Fruit fly (Drosophila melanogaster) whole organism, embryonic: ENCODE data around the gene BNIP3.

Experiments
- Atf3 ChIP-seq: fragments of 200-800 bp; sonication (Bioruptor generic); optimal IDR thresholded peaks from 3 replicates; lab custom pipeline; 2016; ENCODE audit warnings: missing biosample characterization, missing genetic modification characterization
- Bdp1 ChIP-seq: fragments of 200-800 bp; sonication (Bioruptor generic); optimal IDR thresholded peaks from 3 replicates; lab custom pipeline; 2016; ENCODE audit warnings: missing biosample characterization, missing genetic modification characterization
- CG10267 ChIP-seq: fragments of 200-800 bp; sonication (Bioruptor generic); optimal IDR thresholded peaks from 2 replicates; lab custom pipeline; 2018; ENCODE audit warnings: missing biosample characterization, mild to moderate bottlenecking, missing genetic modification characterization, moderate library complexity
- CG11695 ChIP-seq: fragments of 200-800 bp; sonication (Bioruptor generic); IDR thresholded peaks from 3 replicates; pipeline ENCODE4 v1.3.6; 2022; ENCODE audit warnings: missing biosample characterization, missing genetic modification characterization
- CG13424 ChIP-seq: fragments of 200-800 bp; sonication (Bioruptor generic); optimal IDR thresholded peaks from 2 replicates; lab custom pipeline; 2019; ENCODE audit warnings: missing biosample characterization, mild to moderate bottlenecking, missing genetic modification characterization, moderate library complexity
- CG17361 ChIP-seq: fragments of 200-800 bp; sonication (Bioruptor generic); IDR thresholded peaks from 3 replicates; pipeline ENCODE4 v1.3.6; 2022; ENCODE audit warnings: missing biosample characterization, missing genetic modification characterization
- CG1792 ChIP-seq: fragments of 200-800 bp; sonication (Bioruptor generic); optimal IDR thresholded peaks from 2 replicates; lab custom pipeline; 2016; ENCODE audit warnings: missing biosample characterization, missing genetic modification characterization
- CG18011 ChIP-seq: fragments of 200-800 bp; sonication (Bioruptor generic); optimal IDR thresholded peaks from 2 replicates; lab custom pipeline; 2017; ENCODE audit warnings: missing biosample characterization, missing genetic modification characterization, mild to moderate bottlenecking, moderate library complexity, missing genotype
- CG2116 ChIP-seq: fragments of 200-800 bp; sonication (Bioruptor generic); optimal IDR thresholded peaks from 3 replicates; lab custom pipeline; 2018; ENCODE audit warnings: missing biosample characterization, mild to moderate bottlenecking, missing genetic modification characterization
- CG32767 ChIP-seq: fragments of 200-800 bp; sonication (Bioruptor generic); IDR thresholded peaks from 2 replicates; pipeline ENCODE4 v1.3.6; 2022; ENCODE audit warnings: missing biosample characterization, missing genetic modification characterization
- CG3407 ChIP-seq: fragments of 200-800 bp; sonication (Bioruptor generic); optimal IDR thresholded peaks from 2 replicates; lab custom pipeline; 2018; ENCODE audit warnings: missing biosample characterization, mild to moderate bottlenecking, missing genetic modification characterization
- CG8359 ChIP-seq: fragments of 200-800 bp; sonication (Bioruptor generic); optimal IDR thresholded peaks from 2 replicates; lab custom pipeline; 2017; ENCODE audit warnings: missing biosample characterization, mild to moderate bottlenecking, missing genetic modification characterization, borderline replicate concordance
- CG8944 ChIP-seq: fragments of 200-800 bp; sonication (Bioruptor generic); optimal IDR thresholded peaks from 3 replicates; lab custom pipeline; 2016; ENCODE audit warnings: missing biosample characterization, missing genetic modification characterization
- CG9437 ChIP-seq: fragments of 200-800 bp; sonication (Bioruptor generic); optimal IDR thresholded peaks from 2 replicates; lab custom pipeline; 2018; ENCODE audit warnings: missing biosample characterization, mild to moderate bottlenecking, missing genetic modification characterization
- CG9817 ChIP-seq: fragments of 200-800 bp; sonication (Bioruptor generic); optimal IDR thresholded peaks from 2 replicates; lab custom pipeline; 2018; ENCODE audit warnings: missing biosample characterization, mild to moderate bottlenecking, missing genetic modification characterization, moderate library complexity
- CG9932 ChIP-seq: fragments of 200-800 bp; sonication (Bioruptor generic); IDR thresholded peaks from 2 replicates; pipeline ENCODE4 v1.3.6; 2022; ENCODE audit warnings: missing biosample characterization, missing genetic modification characterization
- D19A ChIP-seq: fragments of 200-800 bp; optimal IDR thresholded peaks from 3 replicates; lab custom pipeline; 2019; ENCODE audit warnings: missing biosample characterization, mild to moderate bottlenecking, missing genetic modification characterization, moderate library complexity
- D19B ChIP-seq: fragments of 200-800 bp; sonication (Bioruptor generic); optimal IDR thresholded peaks from 2 replicates; lab custom pipeline; 2017; ENCODE audit warnings: missing biosample characterization, mild to moderate bottlenecking, missing genetic modification characterization
- Dp ChIP-seq: fragments of 200-800 bp; sonication (Bioruptor generic); optimal IDR thresholded peaks from 2 replicates; lab custom pipeline; 2018; ENCODE audit warnings: missing biosample characterization, mild to moderate bottlenecking, missing genetic modification characterization, moderate library complexity
- Ets97D ChIP-seq: fragments of 200-800 bp; sonication (Bioruptor generic); optimal IDR thresholded peaks from 3 replicates; lab custom pipeline; 2016; ENCODE audit warnings: missing biosample characterization, missing genetic modification characterization
- HLH3B ChIP-seq: fragments of 200-800 bp; sonication (Bioruptor generic); IDR thresholded peaks from 2 replicates; pipeline ENCODE4 v1.3.6; 2022; ENCODE audit warnings: missing biosample characterization, missing genetic modification characterization
- Hey ChIP-seq: fragments of 200-800 bp; sonication (Bioruptor generic); optimal IDR thresholded peaks from 3 replicates; lab custom pipeline; 2018; ENCODE audit warnings: missing biosample characterization, mild to moderate bottlenecking, missing genetic modification characterization
- HmgD ChIP-seq: fragments of 200-800 bp; sonication (Bioruptor generic); optimal IDR thresholded peaks from 3 replicates; lab custom pipeline; 2016; ENCODE audit warnings: missing biosample characterization, missing genetic modification characterization
- MESR4 ChIP-seq: fragments of 200-800 bp; sonication (Bioruptor generic); optimal IDR thresholded peaks from 2 replicates; lab custom pipeline; 2018; ENCODE audit warnings: missing biosample characterization, mild to moderate bottlenecking, missing genetic modification characterization, moderate library complexity
- Med ChIP-seq: fragments of 200-800 bp; sonication (Bioruptor generic); peaks from one replicate; lab custom pipeline; 2016; ENCODE audit warnings: missing biosample characterization, missing genetic modification characterization, mild to moderate bottlenecking, inconsistent platforms, moderate library complexity
- NfI ChIP-seq: fragments of 200-800 bp; sonication (Bioruptor generic); optimal IDR thresholded peaks from 3 replicates; lab custom pipeline; 2018; ENCODE audit warnings: missing biosample characterization, mild to moderate bottlenecking, missing genetic modification characterization, moderate library complexity
- PHDP ChIP-seq: fragments of 200-800 bp; sonication (Bioruptor generic); optimal IDR thresholded peaks from 3 replicates; lab custom pipeline; 2018; ENCODE audit warnings: missing biosample characterization, mild to moderate bottlenecking, missing genetic modification characterization, moderate library complexity
- Pdp1 ChIP-seq, 2 experiments: fragments of 200-800 bp; sonication (Bioruptor generic); optimal IDR thresholded peaks; 3 replicates each; lab custom pipeline; 2016; ENCODE audit warnings: missing biosample characterization in 2 of 2, missing genetic modification characterization in 2 of 2, mild to moderate bottlenecking in 1 of 2, moderate library complexity in 1 of 2
- cad ChIP-seq: fragments of >200 bp; optimal IDR thresholded peaks from 2 replicates; lab custom pipeline; 2017; ENCODE audit warnings: missing biosample characterization, missing genetic modification characterization
- cg ChIP-seq: fragments of 200-800 bp; sonication (Bioruptor generic); optimal IDR thresholded peaks from 3 replicates; lab custom pipeline; 2019; ENCODE audit warnings: missing biosample characterization, mild to moderate bottlenecking, missing genetic modification characterization, moderate library complexity
- chinmo ChIP-seq: fragments of 200-800 bp; sonication (Bioruptor generic); IDR thresholded peaks from 4 replicates; pipeline ENCODE4 v1.3.6; 2022; ENCODE audit warnings: missing biosample characterization, missing genetic modification characterization; ENCODE audit not compliant: partially characterized antibody
- cwo ChIP-seq: fragments of 200-800 bp; sonication (Bioruptor generic); optimal IDR thresholded peaks from 3 replicates; lab custom pipeline; 2017; ENCODE audit warnings: missing biosample characterization, missing genetic modification characterization, mild to moderate bottlenecking, moderate library complexity, missing genetic modification reagents
- en ChIP-seq: fragments of 200-800 bp; sonication (Bioruptor generic); optimal IDR thresholded peaks from 2 replicates; lab custom pipeline; 2016; ENCODE audit warnings: missing biosample characterization, missing genetic modification characterization
- fd3F ChIP-seq: fragments of 200-800 bp; sonication (Bioruptor generic); optimal IDR thresholded peaks from 2 replicates; lab custom pipeline; 2018; ENCODE audit warnings: missing biosample characterization, mild to moderate bottlenecking, missing genetic modification characterization, moderate library complexity
- ftz-f1 ChIP-seq: fragments of 200-800 bp; sonication (Bioruptor generic); optimal IDR thresholded peaks from 2 replicates; lab custom pipeline; 2016; ENCODE audit warnings: missing biosample characterization, missing genetic modification characterization
- ham ChIP-seq: fragments of 200-800 bp; sonication (Bioruptor generic); IDR thresholded peaks from 2 replicates; pipeline ENCODE4 v1.3.6; 2022; ENCODE audit warnings: missing biosample characterization, missing genetic modification characterization
- hb ChIP-seq: fragments of 200-800 bp; sonication (Bioruptor generic); IDR thresholded peaks from 3 replicates; pipeline ENCODE4 v1.3.6; 2022; ENCODE audit warnings: missing biosample characterization, missing genetic modification characterization; ENCODE audit not compliant: partially characterized antibody
- lilli ChIP-seq: fragments of 200-800 bp; sonication (Bioruptor generic); optimal IDR thresholded peaks from 3 replicates; lab custom pipeline; 2016; ENCODE audit warnings: missing biosample characterization, missing genetic modification characterization
- nerfin-1 ChIP-seq: fragments of 200-800 bp; sonication (Bioruptor generic); optimal IDR thresholded peaks from 3 replicates; lab custom pipeline; 2019; ENCODE audit warnings: missing biosample characterization, mild to moderate bottlenecking, missing genetic modification characterization, moderate library complexity
- pb ChIP-seq: fragments of 200-800 bp; sonication (Bioruptor generic); optimal IDR thresholded peaks from 3 replicates; lab custom pipeline; 2016; ENCODE audit warnings: missing biosample characterization, missing genetic modification characterization
- peb ChIP-seq: fragments of 200-800 bp; sonication (Bioruptor generic); IDR thresholded peaks from 2 replicates; pipeline ENCODE4 v1.3.6; 2022; ENCODE audit warnings: missing biosample characterization, missing genetic modification characterization
- pros ChIP-seq: fragments of 200-800 bp; sonication (Bioruptor generic); optimal IDR thresholded peaks from 3 replicates; lab custom pipeline; 2019; ENCODE audit warnings: missing biosample characterization, mild to moderate bottlenecking, missing genetic modification characterization, moderate library complexity
- psq ChIP-seq: fragments of 200-800 bp; sonication (Bioruptor generic); optimal IDR thresholded peaks from 2 replicates; lab custom pipeline; 2017; ENCODE audit warnings: missing biosample characterization, missing genetic modification characterization
- pzg ChIP-seq: fragments of 200-800 bp; sonication (Bioruptor generic); optimal IDR thresholded peaks from 3 replicates; lab custom pipeline; 2018; ENCODE audit warnings: missing biosample characterization, mild to moderate bottlenecking, missing genetic modification characterization, moderate library complexity
- run ChIP-seq: fragments of 200-800 bp; sonication (Bioruptor generic); optimal IDR thresholded peaks from 3 replicates; lab custom pipeline; 2018; ENCODE audit warnings: missing biosample characterization, mild to moderate bottlenecking, missing genetic modification characterization
- scrt ChIP-seq: fragments of 200-800 bp; sonication (Bioruptor generic); optimal IDR thresholded peaks from 2 replicates; lab custom pipeline; 2018; ENCODE audit warnings: missing biosample characterization, mild to moderate bottlenecking, missing genetic modification characterization, moderate library complexity
- sob ChIP-seq: fragments of 200-800 bp; sonication (Bioruptor generic); IDR thresholded peaks from 2 replicates; pipeline ENCODE4 v1.3.6; 2022; ENCODE audit warnings: missing biosample characterization, missing genetic modification characterization
- wor ChIP-seq: fragments of 200-800 bp; sonication (Bioruptor generic); IDR thresholded peaks from 2 replicates; pipeline ENCODE4 v1.3.6; 2022; ENCODE audit warnings: missing biosample characterization, missing genetic modification characterization

Gene BNIP3

dm6 chr3L:20525743-20526142 is 6.5 kb upstream of the BNIP3 start (continued):
- TF ChIP-seq CG3407 (GFP tag; lab: Kevin White, UChicago) (no peak), peb (GFP tag; lab: Robert Waterston, UW) (no peak)

dm6 chr3L:20524409-20525010 is 5.3 kb upstream of the BNIP3 start:
- TF ChIP-seq cwo (GFP tag; lab: Kevin White, UChicago) (peak; percentile 94), Hey (tag; lab: Kevin White, UChicago) (no peak), CG9932 (GFP tag; lab: Robert Waterston, UW) (no peak), scrt (GFP tag; lab: Kevin White, UChicago) (no peak), HmgD (GFP tag; lab: Kevin White, UChicago) (no peak), CG32767 (no peak), CG11695 (0 out of 3 replicates have a peak, but pooled peaks have one; percentile 41), psq (GFP tag; lab: Kevin White, UChicago) (no peak), sob (0 out of 2 replicates have a peak, but pooled peaks have one; percentile 15), CG8359 (GFP tag; lab: Kevin White, UChicago) (no peak), Med (GFP tag; lab: Kevin White, UChicago) (peak; percentile 39), HLH3B (no peak), run (tag; lab: Kevin White, UChicago) (no peak), Pdp1 (GFP tag; optimal IDR thresholded peaks at IDR 0.05; lab: Kevin White, UChicago) (peak in 1 of 2 experiments; percentile 45), D19B (GFP tag; lab: Kevin White, UChicago) (peak; percentile 12), MESR4 (no peak), chinmo (0 out of 4 replicates have a peak, but pooled peaks have one; percentile 58), Atf3 (GFP tag; lab: Kevin White, UChicago) (no peak), lilli (no peak), CG17361 (GFP tag; lab: Robert Waterston, UW) (no peak), D19A (tag; lab: Kevin White, UChicago) (peak; percentile 12), CG9437 (GFP tag; lab: Kevin White, UChicago) (peak; percentile 77), pb (GFP tag; lab: Kevin White, UChicago) (no peak), pros (no peak), ftz-f1 (GFP tag; lab: Kevin White, UChicago) (peak; percentile 3), en (GFP tag; lab: Kevin White, UChicago) (no peak), ham (no peak), PHDP (no peak)

- no peak for TF ChIP-seq cg (GFP tag; lab: Kevin White, UChicago)
- peak; percentile 22 for TF ChIP-seq Ets97D
- TF ChIP-seq fd3F (GFP tag; lab: Kevin White, UChicago), result no peak
- TF ChIP-seq wor (GFP tag; lab: Robert Waterston, UW), result no peak
- peak; percentile 3 for TF ChIP-seq CG9817 (tag; lab: Kevin White, UChicago)
- TF ChIP-seq pzg (GFP tag; lab: Kevin White, UChicago), result peak; percentile 60
- peak; percentile 34 for TF ChIP-seq Dp (GFP tag; lab: Kevin White, UChicago)
- no peak for TF ChIP-seq CG1792 (GFP tag; lab: Kevin White, UChicago)
- peak; percentile 42 for TF ChIP-seq CG2116 (GFP tag; lab: Kevin White, UChicago)
- TF ChIP-seq CG18011 (GFP tag; lab: Kevin White, UChicago), result no peak
- TF ChIP-seq CG10267 (tag; lab: Kevin White, UChicago), result peak; percentile 42
- TF ChIP-seq CG8944 (GFP tag; lab: Kevin White, UChicago), result no peak
- no peak for TF ChIP-seq hb (GFP tag; lab: Robert Waterston, UW)
- TF ChIP-seq cad (GFP tag; lab: Kevin White, UChicago), result no peak
- TF ChIP-seq CG13424 (tag; lab: Kevin White, UChicago), result peak; percentile 46
- TF ChIP-seq nerfin-1 (tag; lab: Kevin White, UChicago), result peak; percentile 86
- no peak for TF ChIP-seq Bdp1 (GFP tag; lab: Kevin White, UChicago)
- peak; percentile 25 for TF ChIP-seq NfI
Measured at dm6 chr3L:20520687-20521169, 1.5 kb upstream of the BNIP3 start, which contains the start of the genes mTerf3 and CG5104. TSS of gene mTerf3 (minus strand) at chr3L:20520772. TSS of gene CG5104 (plus strand) at chr3L:20521009.
